Worm (Caenorhabditis elegans) whole organism, L2 larva: ENCODE data around the gene egl-43.

Source experiments
- R02D3.7 ChIP-seq: fragments of 150-350 bp; optimal IDR thresholded peaks from 2 replicates; lab custom pipeline; 2014; ENCODE audit warnings: missing biosample characterization, missing genetic modification characterization
- ama-1 ChIP-seq: fragments of 150-350 bp; optimal IDR thresholded peaks from 2 replicates; lab custom pipeline; 2018; ENCODE audit warnings: inconsistent platforms
- blmp-1 ChIP-seq: sonication (generic microtip); optimal IDR thresholded peaks from 2 replicates; lab custom pipeline; 2017; ENCODE audit warnings: missing genetic modification characterization, mild to moderate bottlenecking, missing compliant biosample characterization, antibody characterized with exemption, moderate library complexity; ENCODE audit not compliant: insufficient read depth
- elt-1 ChIP-seq: fragments of 150-350 bp; optimal IDR thresholded peaks from 2 replicates; lab custom pipeline; 2014; ENCODE audit warnings: missing biosample characterization, missing genetic modification characterization
- lin-39 ChIP-seq: fragments of 150-350 bp; optimal IDR thresholded peaks from 2 replicates; lab custom pipeline; 2014; ENCODE audit warnings: missing biosample characterization, missing genetic modification reagents, missing genetic modification characterization
- mdl-1 ChIP-seq, 2 experiments: fragments of 150-350 bp in 1 of 2; sonication (generic microtip) in 1 of 2; optimal IDR thresholded peaks; 2 replicates each; lab custom pipeline; 2017; ENCODE audit warnings: missing biosample characterization in 2 of 2, missing genetic modification characterization in 2 of 2
- nhr-23 ChIP-seq: fragments of 150-350 bp; optimal IDR thresholded peaks from 2 replicates; lab custom pipeline; 2014; ENCODE audit warnings: missing biosample characterization, missing genetic modification reagents, missing genetic modification characterization
- nhr-237 ChIP-seq: fragments of 150-350 bp; optimal IDR thresholded peaks from 2 replicates; lab custom pipeline; 2014; ENCODE audit warnings: missing biosample characterization, missing genetic modification characterization
- nhr-6 ChIP-seq: fragments of 150-350 bp; optimal IDR thresholded peaks from 2 replicates; lab custom pipeline; 2014; ENCODE audit warnings: missing biosample characterization, missing genetic modification characterization
- snpc-4 ChIP-seq: fragments of 150-350 bp; optimal IDR thresholded peaks from 2 replicates; lab custom pipeline; 2014; ENCODE audit warnings: missing biosample characterization, missing genetic modification characterization
- unc-39 ChIP-seq: fragments of 150-350 bp; optimal IDR thresholded peaks from 2 replicates; lab custom pipeline; 2014; ENCODE audit warnings: missing biosample characterization, missing genetic modification characterization

- TF ChIP-seq unc-39 (tag; lab: Kevin White, UChicago) (no peak), elt-1 (tag; lab: Kevin White, UChicago) (no peak), mdl-1 (tag; optimal IDR thresholded peaks at IDR 0.05; lab: Kevin White, UChicago) (no peak), nhr-6 (tag; lab: Kevin White, UChicago) (no peak), nhr-23 (tag; lab: Kevin White, UChicago) (no peak), nhr-237 (tag; lab: Kevin White, UChicago) (no peak), ama-1 (lab: Kevin White, UChicago) (no peak), snpc-4 (no peak), R02D3.7 (no peak), blmp-1 (tag; lab: Kevin White, UChicago) (no peak), lin-39 (tag; lab: Kevin White, UChicago) (no peak)
Measured at ce11 chrII:9982437-9982836, 27.5 kb downstream of the egl-43 start.
